Fruit fly (Drosophila melanogaster): ENCODE results near the gene Naam.

dm6 chr3R:19623606-19624005 lies 47.6 kb upstream of the Naam start:
- TF ChIP-seq pan (optimal IDR thresholded peaks at IDR 0.05) (no peak), EcR (GFP tag; optimal IDR thresholded peaks at IDR 0.05) (no peak), usp (GFP tag; optimal IDR thresholded peaks at IDR 0.05) (no peak), psq (optimal IDR thresholded peaks at IDR 0.05) (no peak)

Data from whole organism.